Worm (Caenorhabditis elegans) whole organism, young adult: Measurements from ENCODE around the gene nlp-27.

Source experiments
- B0019.2 ChIP-seq: fragments of 200-800 bp; sonication (Bioruptor generic); conservative IDR thresholded peaks from 2 replicates; pipeline ENCODE4 v1.3.6; 2022; ENCODE audit warnings: missing genetic modification reagents, missing genetic modification characterization, missing compliant biosample characterization
- B0336.3 ChIP-seq: fragments of 200-800 bp; sonication (Bioruptor generic); IDR thresholded peaks from 2 replicates; pipeline ENCODE4 v1.3.6; 2022; ENCODE audit warnings: missing genetic modification characterization, missing compliant biosample characterization
- F10E7.11 ChIP-seq: sonication (generic microtip); optimal IDR thresholded peaks from 2 replicates; lab custom pipeline; 2017; ENCODE audit warnings: mild to moderate bottlenecking, missing genetic modification characterization, moderate library complexity, missing compliant biosample characterization
- F23B12.7 ChIP-seq: sonication (generic microtip); optimal IDR thresholded peaks from 2 replicates; lab custom pipeline; 2017; ENCODE audit warnings: missing genetic modification characterization, mild to moderate bottlenecking, missing compliant biosample characterization, antibody characterized with exemption, moderate library complexity; ENCODE audit not compliant: insufficient read depth
- T07F8.4 ChIP-seq: sonication (generic microtip); optimal IDR thresholded peaks from 2 replicates; lab custom pipeline; 2016; ENCODE audit warnings: mild to moderate bottlenecking, missing genetic modification characterization, moderate library complexity, missing compliant biosample characterization
- Y53F4B.3 ChIP-seq: fragments of 200-800 bp; sonication (Bioruptor generic); IDR thresholded peaks from 2 replicates; pipeline ENCODE4 v1.3.6; 2022; ENCODE audit warnings: missing genetic modification reagents, missing genetic modification characterization, missing compliant biosample characterization
- Y56A3A.18 ChIP-seq: fragments of 200-800 bp; sonication (Bioruptor generic); IDR thresholded peaks from 2 replicates; pipeline ENCODE4 v1.3.6; 2022; ENCODE audit warnings: missing genetic modification reagents, missing genetic modification characterization, missing compliant biosample characterization
- Y67H2A.10 ChIP-seq: fragments of 200-800 bp; sonication (Bioruptor generic); conservative IDR thresholded peaks from 2 replicates; pipeline ENCODE4 v1.3.6; 2022; ENCODE audit warnings: missing genetic modification reagents, missing genetic modification characterization, missing compliant biosample characterization
- Y79H2A.3 ChIP-seq: fragments of 200-800 bp; sonication (Bioruptor generic); conservative IDR thresholded peaks from 2 replicates; pipeline ENCODE4 v1.3.6; 2022; ENCODE audit warnings: missing genetic modification reagents, missing genetic modification characterization, missing compliant biosample characterization
- aptf-2 ChIP-seq: fragments of 200-800 bp; sonication (Bioruptor generic); conservative IDR thresholded peaks from 2 replicates; pipeline ENCODE4 v1.3.6; 2022; ENCODE audit warnings: missing genetic modification reagents, missing genetic modification characterization, missing compliant biosample characterization
- aptf-3 ChIP-seq: fragments of 200-800 bp; sonication (Bioruptor generic); IDR thresholded peaks from 2 replicates; pipeline ENCODE4 v1.3.6; 2022; ENCODE audit warnings: missing genetic modification characterization, missing compliant biosample characterization
- attf-3 ChIP-seq: fragments of 200-800 bp; sonication (Bioruptor generic); conservative IDR thresholded peaks from 2 replicates; pipeline ENCODE4 v1.3.6; 2022; ENCODE audit warnings: missing genetic modification reagents, missing genetic modification characterization, missing compliant biosample characterization
- bed-1 ChIP-seq: fragments of 200-800 bp; sonication (Bioruptor generic); IDR thresholded peaks from 2 replicates; pipeline ENCODE4 v1.3.6; 2022; ENCODE audit warnings: missing genetic modification reagents, missing genetic modification characterization, missing compliant biosample characterization
- cebp-1 ChIP-seq, 2 experiments: fragments of 200-800 bp in 1 of 2; sonication (Bioruptor generic) in 1 of 2; sonication (generic microtip) in 1 of 2; IDR thresholded peaks in 1 of 2; optimal IDR thresholded peaks in 1 of 2; 2 replicates each; pipeline versions ENCODE4 v1.3.6 to Lab custom; 2017 to 2022; ENCODE audit warnings: missing compliant biosample characterization in 2 of 2, missing genetic modification characterization in 2 of 2, mild to moderate bottlenecking in 1 of 2, missing genetic modification reagents in 1 of 2, moderate library complexity in 1 of 2
- cebp-2 ChIP-seq: fragments of 200-800 bp; sonication (Bioruptor generic); IDR thresholded peaks from 2 replicates; pipeline ENCODE4 v1.3.6; 2022; ENCODE audit warnings: missing genetic modification characterization, missing compliant biosample characterization
- ceh-27 ChIP-seq: fragments of 200-800 bp; sonication (Bioruptor generic); optimal IDR thresholded peaks from 2 replicates; lab custom pipeline; 2018; ENCODE audit warnings: mild to moderate bottlenecking, missing genetic modification characterization, moderate library complexity, missing compliant biosample characterization
- ceh-79 ChIP-seq: sonication (generic microtip); optimal IDR thresholded peaks from 2 replicates; lab custom pipeline; 2017; ENCODE audit warnings: mild to moderate bottlenecking, missing genetic modification characterization, missing compliant biosample characterization
- ceh-91 ChIP-seq: fragments of 200-800 bp; sonication (Bioruptor generic); IDR thresholded peaks from 2 replicates; pipeline ENCODE4 v1.3.6; 2022; ENCODE audit warnings: missing genetic modification reagents, missing genetic modification characterization, missing compliant biosample characterization
- chd-7 ChIP-seq: sonication (generic microtip); optimal IDR thresholded peaks from 2 replicates; lab custom pipeline; 2016; ENCODE audit warnings: mild to moderate bottlenecking, missing genetic modification characterization, moderate library complexity, missing compliant biosample characterization
- dpff-1 ChIP-seq: sonication (generic microtip); optimal IDR thresholded peaks from 2 replicates; lab custom pipeline; 2017; ENCODE audit warnings: mild to moderate bottlenecking, missing genetic modification characterization, missing compliant biosample characterization
- dpl-1 ChIP-seq: fragments of 150-350 bp; optimal IDR thresholded peaks from 2 replicates; lab custom pipeline; 2014; ENCODE audit warnings: missing biosample characterization, missing genetic modification reagents, missing genetic modification characterization
- egrh-3 ChIP-seq: fragments of 200-800 bp; sonication (Bioruptor generic); IDR thresholded peaks from 2 replicates; pipeline ENCODE4 v1.3.6; 2022; ENCODE audit warnings: missing genetic modification reagents, missing genetic modification characterization, missing compliant biosample characterization
- fkh-3 ChIP-seq: sonication (generic microtip); optimal IDR thresholded peaks from 2 replicates; lab custom pipeline; 2016; ENCODE audit warnings: mild to moderate bottlenecking, missing genetic modification characterization, missing compliant biosample characterization
- hlh-12 ChIP-seq: sonication (generic microtip); optimal IDR thresholded peaks from 2 replicates; lab custom pipeline; 2016; ENCODE audit warnings: missing genetic modification characterization, missing compliant biosample characterization
- hlh-26 ChIP-seq: fragments of 200-800 bp; sonication (Bioruptor generic); conservative IDR thresholded peaks from 2 replicates; pipeline ENCODE4 v1.3.6; 2022; ENCODE audit warnings: missing genetic modification reagents, missing genetic modification characterization, missing compliant biosample characterization
- hmg-1.2 ChIP-seq: fragments of 200-800 bp; sonication (Bioruptor generic); IDR thresholded peaks from 2 replicates; pipeline ENCODE4 v1.3.6; 2022; ENCODE audit warnings: missing genetic modification reagents, missing genetic modification characterization, missing compliant biosample characterization
- lin-26 ChIP-seq: fragments of 200-800 bp; sonication (Bioruptor generic); IDR thresholded peaks from 2 replicates; pipeline ENCODE4 v1.3.6; 2022; ENCODE audit warnings: missing genetic modification reagents, missing genetic modification characterization, missing compliant biosample characterization
- madf-6 ChIP-seq: fragments of 200-800 bp; sonication (Bioruptor generic); IDR thresholded peaks from 2 replicates; pipeline ENCODE4 v1.3.6; 2022; ENCODE audit warnings: missing genetic modification reagents, missing genetic modification characterization, missing compliant biosample characterization
- madf-8 ChIP-seq: fragments of 200-800 bp; sonication (Bioruptor generic); conservative IDR thresholded peaks from 2 replicates; pipeline ENCODE4 v1.3.6; 2022; ENCODE audit warnings: missing genetic modification reagents, missing genetic modification characterization, missing compliant biosample characterization
- nfya-1 ChIP-seq: sonication (generic microtip); optimal IDR thresholded peaks from 2 replicates; lab custom pipeline; 2017; ENCODE audit warnings: antibody characterized with exemption, missing compliant biosample characterization, missing genetic modification characterization, borderline replicate concordance; ENCODE audit not compliant: insufficient read depth
- nhr-120 ChIP-seq: fragments of 200-800 bp; sonication (Bioruptor generic); IDR thresholded peaks from 2 replicates; pipeline ENCODE4 v1.3.6; 2022; ENCODE audit warnings: missing genetic modification characterization, missing compliant biosample characterization
- nhr-80 ChIP-seq: sonication (generic microtip); optimal IDR thresholded peaks from 2 replicates; lab custom pipeline; 2016; ENCODE audit warnings: missing genetic modification characterization, missing compliant biosample characterization
- sdz-38 ChIP-seq: sonication (generic microtip); optimal IDR thresholded peaks from 2 replicates; lab custom pipeline; 2016; ENCODE audit warnings: missing genotype, missing genetic modification characterization, missing compliant biosample characterization
- tbp1 ChIP-seq: fragments of 200-800 bp; sonication (Bioruptor generic); optimal IDR thresholded peaks from 2 replicates; lab custom pipeline; 2018; ENCODE audit warnings: mild to moderate bottlenecking, missing genetic modification characterization, missing compliant biosample characterization
- tbx-9 ChIP-seq: sonication (generic microtip); optimal IDR thresholded peaks from 2 replicates; lab custom pipeline; 2016; ENCODE audit warnings: borderline replicate concordance, missing genetic modification characterization, inconsistent platforms, missing compliant biosample characterization
- ztf-3 ChIP-seq: fragments of 200-800 bp; sonication (Bioruptor generic); optimal IDR thresholded peaks from 2 replicates; lab custom pipeline; 2018; ENCODE audit warnings: mild to moderate bottlenecking, missing genetic modification characterization, missing compliant biosample characterization
- ztf-6 ChIP-seq: fragments of 200-800 bp; sonication (Bioruptor generic); IDR thresholded peaks from 2 replicates; pipeline ENCODE4 v1.3.6; 2022; ENCODE audit warnings: missing genetic modification reagents, missing genetic modification characterization, missing compliant biosample characterization

nlp-27 gene

ce11 chrV:4029627-4030026 lies 40.4 kb downstream of the nlp-27 start:
- TF ChIP-seq hlh-12 (tag; lab: Kevin White, UChicago) (no peak), Y53F4B.3 (GFP tag; lab: Robert Waterston, UW) (no peak), F23B12.7 (tag; lab: Kevin White, UChicago) (no peak), sdz-38 (tag; lab: Kevin White, UChicago) (no peak), T07F8.4 (tag; lab: Kevin White, UChicago) (no peak), nhr-80 (tag; lab: Kevin White, UChicago) (peak; percentile 20), hlh-26 (GFP tag; lab: Robert Waterston, UW) (no peak), B0336.3 (0 out of 2 replicates have a peak, but pooled peaks have one; percentile 16), ceh-79 (tag; lab: Kevin White, UChicago) (no peak), dpff-1 (tag; lab: Kevin White, UChicago) (no peak), ceh-27 (GFP tag; lab: Kevin White, UChicago) (no peak), attf-3 (GFP tag; lab: Robert Waterston, UW) (no peak), madf-6 (GFP tag; lab: Robert Waterston, UW) (0 out of 2 replicates have a peak, but pooled peaks have one; percentile 14), egrh-3 (0 out of 2 replicates have a peak, but pooled peaks have one; percentile 18), aptf-3 (GFP tag; lab: Robert Waterston, UW) (peak; percentile 50; the same call in 1 of the 2 replicates), tbx-9 (tag; lab: Kevin White, UChicago) (no peak), Y67H2A.10 (GFP tag; lab: Robert Waterston, UW) (no peak), bed-1 (no peak), Y56A3A.18 (GFP tag; lab: Robert Waterston, UW) (0 out of 2 replicates have a peak, but pooled peaks have one; percentile 11), cebp-1 (GFP tag; IDR thresholded peaks at IDR 0.05; lab: Robert Waterston, UW) (no peak), cebp-1 (tag; optimal IDR thresholded peaks at IDR 0.05; lab: Kevin White, UChicago) (peak; percentile 16), ceh-91 (no peak), ztf-3 (GFP tag; lab: Kevin White, UChicago) (no peak), cebp-2 (no peak), aptf-2 (peak; percentile 95), nfya-1 (tag; lab: Kevin White, UChicago) (no peak), lin-26 (GFP tag; lab: Robert Waterston, UW) (no peak), hmg-1.2 (GFP tag; lab: Robert Waterston, UW) (peak; percentile 74; the same call in 1 of the 2 replicates)

- TF ChIP-seq dpl-1 (GFP tag; lab: Kevin White, UChicago) (no peak), Y79H2A.3 (GFP tag; lab: Robert Waterston, UW) (no peak), Y56A3A.18 (GFP tag; lab: Robert Waterston, UW) (no peak), F10E7.11 (tag; lab: Kevin White, UChicago) (no peak), B0019.2 (GFP tag; lab: Robert Waterston, UW) (no peak), madf-8 (GFP tag; lab: Robert Waterston, UW) (no peak), tbp1 (GFP tag; lab: Kevin White, UChicago) (no peak), fkh-3 (tag; lab: Kevin White, UChicago) (no peak), ztf-6 (GFP tag; lab: Robert Waterston, UW) (no peak), ceh-27 (GFP tag; lab: Kevin White, UChicago) (no peak), ceh-79 (tag; lab: Kevin White, UChicago) (no peak), chd-7 (tag; lab: Kevin White, UChicago) (no peak), nhr-120 (GFP tag; lab: Robert Waterston, UW) (no peak)
Observed at ce11 chrV:4031319-4031718, 42.1 kb downstream of the nlp-27 start, which contains the start of gene cyp-35A4. TSS of gene cyp-35A4 (plus strand) at chrV:4031619.
